Fruit fly (Drosophila melanogaster) Kc167 (cell line): Measurements from ENCODE around the gene CG5149.

ENCODE experiments used
- Myc ChIP-seq: fragments of >200 bp; optimal IDR thresholded peaks from 2 replicates; lab custom pipeline; 2017; ENCODE audit warnings: missing external identifiers
- Sin3A ChIP-seq: fragments of >200 bp; optimal IDR thresholded peaks from 2 replicates; lab custom pipeline; 2018; ENCODE audit warnings: missing external identifiers
- h ChIP-seq: fragments of >200 bp; optimal IDR thresholded peaks from 3 replicates; lab custom pipeline; 2018; ENCODE audit warnings: missing external identifiers
- insv ChIP-seq: fragments of >200 bp; optimal IDR thresholded peaks from 3 replicates; lab custom pipeline; 2018; ENCODE audit warnings: missing external identifiers
- psq ChIP-seq: fragments of >200 bp; optimal IDR thresholded peaks from 2 replicates; lab custom pipeline; 2017; ENCODE audit warnings: missing external identifiers
- ttk ChIP-seq: sonication (Bioruptor generic); optimal IDR thresholded peaks from 2 replicates; lab custom pipeline; 2017; ENCODE audit warnings: missing external identifiers

Gene CG5149

dm6 chr2L:7419408-7420304 lies 31.6 kb upstream of the CG5149 start:
- no peak for TF ChIP-seq insv (lab: Kevin White, UChicago)
- no peak for TF ChIP-seq h
- no peak for TF ChIP-seq Myc (lab: Kevin White, UChicago)
- TF ChIP-seq psq (lab: Kevin White, UChicago): no peak
- TF ChIP-seq Sin3A (lab: Kevin White, UChicago): no peak

dm6 chr2L:7418148-7418988 lies 30.3 kb upstream of the CG5149 start:
- TF ChIP-seq h (no peak), psq (lab: Kevin White, UChicago) (no peak), insv (lab: Kevin White, UChicago) (no peak), Myc (lab: Kevin White, UChicago) (no peak), ttk (lab: Kevin White, UChicago) (no peak), Sin3A (lab: Kevin White, UChicago) (no peak)

- TF ChIP-seq Myc (lab: Kevin White, UChicago) (no peak), h (no peak), ttk (lab: Kevin White, UChicago) (no peak), insv (lab: Kevin White, UChicago) (no peak), Sin3A (lab: Kevin White, UChicago) (no peak), psq (lab: Kevin White, UChicago) (no peak)
Observed at dm6 chr2L:7411947-7412621, 24.0 kb upstream of the CG5149 start, which contains the start of gene chm. chm (plus strand) TSS chr2L:7412417.

dm6 chr2L:7410609-7411008 lies 22.6 kb upstream of the CG5149 start, which contains the start of gene CG15818:
CG15818 (plus strand) TSS chr2L:7410909.
- no peak for TF ChIP-seq ttk (lab: Kevin White, UChicago)
- no peak for TF ChIP-seq Sin3A (lab: Kevin White, UChicago)
- TF ChIP-seq psq (lab: Kevin White, UChicago): no peak
- TF ChIP-seq Myc (lab: Kevin White, UChicago): no peak
- no peak for TF ChIP-seq insv (lab: Kevin White, UChicago)
- TF ChIP-seq h: no peak

dm6 chr2L:7409602-7410001 lies 21.5 kb upstream of the CG5149 start, which contains the start of gene CG5181:
CG5181 (minus strand) TSS chr2L:7409809.
- TF ChIP-seq psq (lab: Kevin White, UChicago) (no peak), h (no peak), insv (lab: Kevin White, UChicago) (no peak), Myc (lab: Kevin White, UChicago) (no peak), ttk (lab: Kevin White, UChicago) (no peak), Sin3A (lab: Kevin White, UChicago) (no peak)

DNA sequence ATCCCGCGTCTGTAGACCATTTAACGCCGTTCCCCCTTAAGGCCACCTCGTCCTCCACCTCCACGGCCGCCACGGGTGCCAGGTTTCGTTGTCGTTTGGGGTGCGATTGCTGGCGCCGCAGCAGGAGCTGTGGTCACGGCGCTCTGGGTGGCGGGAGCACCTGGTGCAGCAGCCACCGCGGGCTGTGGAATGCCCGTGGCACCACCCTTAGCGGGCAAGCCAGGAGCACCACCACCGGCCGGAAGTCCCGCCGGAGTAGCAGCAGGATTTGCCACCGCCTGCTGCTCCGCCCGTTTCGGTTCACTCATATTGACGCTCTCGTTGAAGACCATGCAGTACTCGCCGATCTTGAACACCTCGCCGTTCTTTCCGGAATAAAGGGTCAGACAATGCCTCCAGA lies 21.0 kb upstream of the CG5149 start:
- no peak for TF ChIP-seq Sin3A (lab: Kevin White, UChicago)
- no peak for TF ChIP-seq ttk (lab: Kevin White, UChicago)
- no peak for TF ChIP-seq h
- TF ChIP-seq psq (lab: Kevin White, UChicago): no peak
- TF ChIP-seq Myc (lab: Kevin White, UChicago): no peak
- TF ChIP-seq insv (lab: Kevin White, UChicago): no peak

DNA sequence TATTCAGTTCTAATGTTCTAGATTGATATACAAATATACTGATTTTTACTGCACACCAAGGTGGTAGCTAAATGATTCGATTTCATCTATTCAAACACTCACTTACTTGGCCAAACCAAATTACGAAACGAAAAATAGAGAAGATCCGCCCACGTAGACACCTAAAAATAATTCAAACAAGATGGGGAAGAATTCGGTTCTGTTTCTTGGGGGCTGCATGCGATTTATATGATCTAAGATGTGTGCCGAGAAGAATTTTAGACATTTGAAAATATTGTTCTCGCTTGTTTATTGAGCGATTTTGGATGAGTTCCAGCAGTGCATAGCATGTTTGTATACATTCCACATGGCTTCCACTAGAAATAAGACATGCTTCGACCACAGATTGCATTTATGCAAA lies 19.6 kb upstream of the CG5149 start:
- TF ChIP-seq Sin3A (lab: Kevin White, UChicago) (no peak), insv (lab: Kevin White, UChicago) (no peak), ttk (lab: Kevin White, UChicago) (no peak), h (no peak), psq (lab: Kevin White, UChicago) (no peak), Myc (lab: Kevin White, UChicago) (no peak)

DNA sequence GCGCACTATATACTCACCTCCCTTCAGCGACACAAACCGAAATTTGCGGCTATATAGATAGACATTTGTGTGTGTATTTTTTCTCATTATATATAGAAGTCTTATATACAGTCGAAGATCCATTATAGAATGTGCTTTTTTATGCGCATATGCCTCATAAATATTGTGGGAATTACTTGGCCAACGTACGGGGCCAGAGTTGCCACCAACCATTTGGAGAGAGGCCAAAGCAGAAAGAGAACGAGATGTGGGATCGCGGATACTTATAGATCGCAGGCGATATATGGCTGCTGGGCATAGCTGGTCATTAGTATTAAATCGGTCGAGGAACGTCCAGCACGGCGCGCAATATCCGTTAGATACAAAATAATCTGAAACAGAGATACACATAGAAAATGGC lies 16.9 kb upstream of the CG5149 start, which contains the start of gene CG5177:
TSS of gene CG5177 (plus strand) at position 305 of the 400 bp plus-strand sequence.
- TF ChIP-seq Myc (lab: Kevin White, UChicago): no peak
- no peak for TF ChIP-seq ttk (lab: Kevin White, UChicago)
- no peak for TF ChIP-seq Sin3A (lab: Kevin White, UChicago)
- no peak for TF ChIP-seq psq (lab: Kevin White, UChicago)
- TF ChIP-seq insv (lab: Kevin White, UChicago): no peak
- TF ChIP-seq h: no peak

- no peak for TF ChIP-seq Sin3A (lab: Kevin White, UChicago)
- TF ChIP-seq h: no peak
- no peak for TF ChIP-seq insv (lab: Kevin White, UChicago)
- TF ChIP-seq Myc (lab: Kevin White, UChicago): no peak
- TF ChIP-seq ttk (lab: Kevin White, UChicago): no peak
- no peak for TF ChIP-seq psq (lab: Kevin White, UChicago)
Observed at dm6 chr2L:7401627-7402026, 13.6 kb upstream of the CG5149 start.

DNA sequence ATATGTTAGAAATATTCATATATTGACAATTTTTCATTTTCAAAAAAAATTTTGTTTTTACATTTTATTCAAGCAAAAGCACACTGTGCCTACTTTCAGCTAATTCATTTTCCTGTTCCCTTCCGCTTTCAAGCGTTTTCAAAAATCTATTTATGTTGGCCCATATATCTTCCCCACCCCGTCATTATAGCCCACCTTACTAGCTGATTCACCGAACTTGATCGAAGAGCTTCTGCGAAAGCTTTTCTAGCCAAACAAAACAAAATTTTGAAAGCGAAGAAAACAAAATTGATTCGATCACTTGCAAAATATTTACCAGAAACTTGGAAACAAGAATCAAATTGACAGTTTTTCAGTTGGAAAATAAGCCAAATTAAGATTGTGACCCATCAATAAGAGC lies 13.0 kb upstream of the CG5149 start, which contains the start of gene CG5171:
TSS of gene CG5171 (plus strand) at position 311 of the 400 bp plus-strand sequence.
- no peak for TF ChIP-seq Myc (lab: Kevin White, UChicago)
- no peak for TF ChIP-seq insv (lab: Kevin White, UChicago)
- TF ChIP-seq h: no peak
- TF ChIP-seq ttk (lab: Kevin White, UChicago): no peak
- TF ChIP-seq psq (lab: Kevin White, UChicago): no peak
- TF ChIP-seq Sin3A (lab: Kevin White, UChicago): no peak
